Worm (Caenorhabditis elegans) whole organism, midembryonic: ENCODE data around the gene nspd-9.
"Not testable (repeated sequence)": the region's sequence is repeated elsewhere in the genome, so short reads cannot be mapped to it uniquely, and the experiment has no call there.

Experiments used
- T22C8.4 ChIP-seq: fragments of 200-800 bp; sonication (Bioruptor generic); IDR thresholded peaks from 2 replicates; pipeline ENCODE4 v1.3.6; 2022; ENCODE audit warnings: missing genetic modification characterization, missing compliant biosample characterization
- cog-1 ChIP-seq: sonication (generic microtip); optimal IDR thresholded peaks from 2 replicates; lab custom pipeline; 2016; ENCODE audit warnings: missing genetic modification characterization, missing compliant biosample characterization
- flt-1 ChIP-seq: fragments of 200-800 bp; sonication (Bioruptor generic); IDR thresholded peaks from 2 replicates; pipeline ENCODE4 v1.3.6; 2022; ENCODE audit warnings: missing genetic modification characterization, missing compliant biosample characterization
- klf-2 ChIP-seq: fragments of 200-800 bp; sonication (Bioruptor generic); conservative IDR thresholded peaks from 2 replicates; pipeline ENCODE4 v1.3.6; 2022; ENCODE audit warnings: missing genetic modification reagents, missing genetic modification characterization, missing compliant biosample characterization
- med-1 ChIP-seq: sonication (generic microtip); optimal IDR thresholded peaks from 2 replicates; lab custom pipeline; 2017; ENCODE audit warnings: missing genetic modification characterization, mild to moderate bottlenecking, missing compliant biosample characterization, antibody characterized with exemption, missing genetic modification reagents; ENCODE audit not compliant: insufficient read depth
- ref-1 ChIP-seq: fragments of 200-800 bp; sonication (Bioruptor generic); conservative IDR thresholded peaks from 2 replicates; pipeline ENCODE4 v1.3.6; 2022; ENCODE audit warnings: missing genetic modification reagents, missing genetic modification characterization, missing compliant biosample characterization
- tab-1 ChIP-seq: fragments of 200-800 bp; sonication (Bioruptor generic); IDR thresholded peaks from 2 replicates; pipeline ENCODE4 v1.3.6; 2022; ENCODE audit warnings: missing genetic modification characterization, missing compliant biosample characterization
- ztf-23 ChIP-seq: fragments of 200-800 bp; sonication (Bioruptor generic); IDR thresholded peaks from 2 replicates; pipeline ENCODE4 v1.3.6; 2022; ENCODE audit warnings: missing genetic modification reagents, missing genetic modification characterization, missing compliant biosample characterization

- TF ChIP-seq T22C8.4; ztf-23 (GFP tag; lab: Robert Waterston, UW); ref-1 (GFP tag; lab: Robert Waterston, UW); cog-1 (tag; lab: Kevin White, UChicago); klf-2 (GFP tag; lab: Robert Waterston, UW); med-1 (GFP tag; lab: Kevin White, UChicago); flt-1 (GFP tag; lab: Robert Waterston, UW); tab-1 (GFP tag; lab: Robert Waterston, UW): not testable (repeated sequence)
Observed at ce11 chrIII:4785131-4785530, 45.0 kb downstream of the nspd-9 start, which contains the start of gene enu-3.2.
